Fruit fly (Drosophila melanogaster) whole organism, embryonic: ENCODE measurements around the gene CG5937.

Experiments used
- CG12071 ChIP-seq: fragments of 200-800 bp; sonication (Bioruptor generic); optimal IDR thresholded peaks from 3 replicates; lab custom pipeline; 2018; ENCODE audit warnings: missing biosample characterization, mild to moderate bottlenecking, missing genetic modification characterization
- CG2678 ChIP-seq: fragments of 200-800 bp; sonication (Bioruptor generic); optimal IDR thresholded peaks from 3 replicates; lab custom pipeline; 2019; ENCODE audit warnings: missing biosample characterization, mild to moderate bottlenecking, missing genetic modification characterization, moderate library complexity
- Dfd ChIP-seq, 2 experiments: fragments of >200 bp; optimal IDR thresholded peaks; 2 replicates each; lab custom pipeline; 2017; ENCODE audit warnings: missing biosample characterization in 2 of 2, missing genetic modification characterization in 2 of 2
- bbx ChIP-seq: fragments of 200-800 bp; sonication (Bioruptor generic); IDR thresholded peaks from 2 replicates; pipeline ENCODE4 v1.3.6; 2022; ENCODE audit warnings: missing biosample characterization, missing genetic modification characterization; ENCODE audit not compliant: partially characterized antibody
- bowl ChIP-seq: fragments of 200-800 bp; sonication (Bioruptor generic); IDR thresholded peaks from 2 replicates; pipeline ENCODE4 v1.3.6; 2022; ENCODE audit warnings: missing biosample characterization, missing genetic modification characterization
- lab ChIP-seq: fragments of 200-800 bp; sonication (Bioruptor generic); optimal IDR thresholded peaks from 3 replicates; lab custom pipeline; 2017; ENCODE audit warnings: missing biosample characterization, missing genetic modification characterization, mild to moderate bottlenecking, moderate library complexity, missing genetic modification reagents

DNA sequence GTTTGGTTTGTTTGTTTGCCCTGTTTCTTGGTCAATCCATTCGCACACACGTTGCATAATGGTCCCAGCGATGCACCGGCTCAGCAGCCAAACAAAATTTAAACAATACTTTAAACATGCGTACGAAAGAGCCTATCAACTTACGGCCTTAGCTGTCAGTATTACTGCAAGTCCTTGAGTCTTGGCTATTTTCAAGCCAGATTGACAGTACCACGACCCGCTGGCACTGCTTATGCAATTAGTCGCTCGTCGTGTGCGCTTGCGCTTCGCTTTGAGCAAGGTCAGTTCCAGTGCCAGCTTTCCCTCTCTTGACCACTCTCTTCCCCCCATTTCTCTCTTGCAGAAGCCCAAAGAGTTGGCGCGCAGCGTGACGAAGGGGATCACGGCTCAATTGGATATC lies 28.9 kb downstream of the CG5937 start:
- no peak for TF ChIP-seq Dfd (GFP tag; optimal IDR thresholded peaks at IDR 0.05; lab: Kevin White, UChicago)
- no peak for TF ChIP-seq CG12071 (GFP tag; lab: Kevin White, UChicago)
- TF ChIP-seq bowl (GFP tag; lab: Robert Waterston, UW): no peak
- TF ChIP-seq bbx (GFP tag; lab: Robert Waterston, UW): no peak
- TF ChIP-seq CG2678 (tag; lab: Kevin White, UChicago): no peak
- no peak for TF ChIP-seq lab
